Worm (Caenorhabditis elegans): Measurements from ENCODE around the gene dcaf-1.

DNA sequence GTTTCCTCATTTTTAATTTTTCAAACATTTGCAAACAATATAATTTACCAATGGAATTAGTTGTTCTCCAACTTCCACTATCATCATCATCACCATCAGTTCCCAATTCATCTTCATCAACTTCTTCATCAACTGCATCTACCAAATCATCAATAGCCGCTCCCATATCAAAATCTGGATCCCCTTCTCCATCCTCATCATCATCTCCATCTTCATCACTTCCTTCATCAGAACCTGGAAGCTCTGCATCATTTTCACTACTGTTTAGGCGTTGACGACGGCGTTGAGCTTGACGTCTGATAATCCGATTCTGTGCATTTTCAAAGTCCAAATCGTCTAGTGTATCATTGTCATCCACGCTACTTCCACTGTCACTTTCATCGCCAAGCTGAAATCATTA is 8.7 kb downstream of the dcaf-1 start:
- TF ChIP-seq jun-1 (tag; optimal IDR thresholded peaks at IDR 0.05) (no peak), Y48G9A.11 (GFP tag; IDR thresholded peaks at IDR 0.05) (no peak), skn-1 (tag; optimal IDR thresholded peaks at IDR 0.05) (no peak), nhr-237 (tag; optimal IDR thresholded peaks at IDR 0.05) (no peak), nhr-10 (tag; optimal IDR thresholded peaks at IDR 0.05) (no peak), nhr-6 (tag; optimal IDR thresholded peaks at IDR 0.05) (no peak), nhr-76 (tag; optimal IDR thresholded peaks at IDR 0.05) (no peak)
